Fruit fly (Drosophila melanogaster) whole organism, embryonic: ENCODE measurements around the gene CG6693.

Experiments
- Abd-B ChIP-seq: fragments of 200-800 bp; sonication (Bioruptor generic); optimal IDR thresholded peaks from 2 replicates; lab custom pipeline; 2018; ENCODE audit warnings: missing biosample characterization, mild to moderate bottlenecking, missing genetic modification characterization, moderate library complexity
- Ada2b ChIP-seq: fragments of 200-800 bp; sonication (Bioruptor generic); IDR thresholded peaks from 2 replicates; pipeline ENCODE4 v1.3.6; 2022; ENCODE audit warnings: missing biosample characterization, missing genetic modification characterization
- B-H2 ChIP-seq: fragments of 200-800 bp; sonication (Bioruptor generic); optimal IDR thresholded peaks from 2 replicates; lab custom pipeline; 2018; ENCODE audit warnings: missing biosample characterization, mild to moderate bottlenecking, missing genetic modification characterization
- CG10267 ChIP-seq: fragments of 200-800 bp; sonication (Bioruptor generic); optimal IDR thresholded peaks from 2 replicates; lab custom pipeline; 2018; ENCODE audit warnings: missing biosample characterization, mild to moderate bottlenecking, missing genetic modification characterization, moderate library complexity
- CG11398 ChIP-seq: fragments of 200-800 bp; sonication (Bioruptor generic); optimal IDR thresholded peaks from 2 replicates; lab custom pipeline; 2016; ENCODE audit warnings: missing biosample characterization, missing genetic modification characterization
- CG11695 ChIP-seq: fragments of 200-800 bp; sonication (Bioruptor generic); IDR thresholded peaks from 3 replicates; pipeline ENCODE4 v1.3.6; 2022; ENCODE audit warnings: missing biosample characterization, missing genetic modification characterization
- CG13123 ChIP-seq: fragments of 200-800 bp; sonication (Bioruptor generic); optimal IDR thresholded peaks from 2 replicates; lab custom pipeline; 2016; ENCODE audit warnings: missing biosample characterization, missing genetic modification characterization
- CG13296 ChIP-seq: fragments of 200-800 bp; sonication (Bioruptor generic); optimal IDR thresholded peaks from 3 replicates; lab custom pipeline; 2018; ENCODE audit warnings: missing biosample characterization, mild to moderate bottlenecking, missing genetic modification characterization
- CG13624 ChIP-seq: fragments of 200-800 bp; sonication (Bioruptor generic); optimal IDR thresholded peaks from 2 replicates; lab custom pipeline; 2016; ENCODE audit warnings: missing biosample characterization, missing genetic modification characterization
- CG1602 ChIP-seq: fragments of 200-800 bp; sonication (Bioruptor generic); optimal IDR thresholded peaks from 3 replicates; lab custom pipeline; 2016; ENCODE audit warnings: missing biosample characterization, missing genetic modification characterization
- CG1603 ChIP-seq: fragments of 200-800 bp; sonication (Bioruptor generic); optimal IDR thresholded peaks from 2 replicates; lab custom pipeline; 2019; ENCODE audit warnings: missing biosample characterization, mild to moderate bottlenecking, missing genetic modification characterization, moderate library complexity
- CG17385 ChIP-seq: fragments of 200-800 bp; sonication (Bioruptor generic); optimal IDR thresholded peaks from 3 replicates; lab custom pipeline; 2018; ENCODE audit warnings: missing biosample characterization, mild to moderate bottlenecking, missing genetic modification characterization
- CG2116 ChIP-seq: fragments of 200-800 bp; sonication (Bioruptor generic); optimal IDR thresholded peaks from 3 replicates; lab custom pipeline; 2018; ENCODE audit warnings: missing biosample characterization, mild to moderate bottlenecking, missing genetic modification characterization
- CG2199 ChIP-seq: fragments of 200-800 bp; sonication (Bioruptor generic); IDR thresholded peaks from 3 replicates; pipeline ENCODE4 v1.3.6; 2022; ENCODE audit warnings: missing biosample characterization, missing genetic modification characterization
- CG4360 ChIP-seq: fragments of 200-800 bp; sonication (Bioruptor generic); IDR thresholded peaks from 2 replicates; pipeline ENCODE4 v1.3.6; 2022; ENCODE audit warnings: missing biosample characterization, missing genetic modification characterization
- CG5953 ChIP-seq: fragments of 200-800 bp; sonication (Bioruptor generic); IDR thresholded peaks from 2 replicates; pipeline ENCODE4 v1.3.6; 2022; ENCODE audit warnings: missing biosample characterization, missing genetic modification characterization
- CG8944 ChIP-seq: fragments of 200-800 bp; sonication (Bioruptor generic); optimal IDR thresholded peaks from 3 replicates; lab custom pipeline; 2016; ENCODE audit warnings: missing biosample characterization, missing genetic modification characterization
- E2f2 ChIP-seq: fragments of 200-800 bp; sonication (Bioruptor generic); IDR thresholded peaks from 2 replicates; pipeline ENCODE4 v1.3.6; 2022; ENCODE audit warnings: missing biosample characterization, missing genetic modification characterization
- Elba2 ChIP-seq: fragments of 200-800 bp; sonication (Bioruptor generic); optimal IDR thresholded peaks from 3 replicates; lab custom pipeline; 2016; ENCODE audit warnings: missing biosample characterization, missing genetic modification characterization
- H2.0 ChIP-seq: fragments of 200-800 bp; sonication (Bioruptor generic); IDR thresholded peaks from 2 replicates; pipeline ENCODE4 v1.3.6; 2022; ENCODE audit warnings: missing biosample characterization, missing genetic modification characterization
- HHEX ChIP-seq: fragments of 200-800 bp; sonication (Bioruptor generic); optimal IDR thresholded peaks from 3 replicates; lab custom pipeline; 2017; ENCODE audit warnings: missing biosample characterization, mild to moderate bottlenecking, missing genetic modification characterization, missing genetic modification reagents
- HLH54F ChIP-seq: fragments of 200-800 bp; sonication (Bioruptor generic); optimal IDR thresholded peaks from 3 replicates; lab custom pipeline; 2016; ENCODE audit warnings: missing biosample characterization, missing genetic modification characterization
- Hmr ChIP-seq: fragments of 200-800 bp; sonication (Bioruptor generic); optimal IDR thresholded peaks from 3 replicates; lab custom pipeline; 2017; ENCODE audit warnings: mild to moderate bottlenecking, missing biosample characterization, missing genetic modification reagents, missing genetic modification characterization
- PHDP ChIP-seq: fragments of 200-800 bp; sonication (Bioruptor generic); optimal IDR thresholded peaks from 3 replicates; lab custom pipeline; 2018; ENCODE audit warnings: missing biosample characterization, mild to moderate bottlenecking, missing genetic modification characterization, moderate library complexity
- Poxn ChIP-seq: fragments of 200-800 bp; sonication (Bioruptor generic); IDR thresholded peaks from 2 replicates; pipeline ENCODE4 v1.3.6; 2022; ENCODE audit warnings: missing biosample characterization, missing genetic modification characterization
- Rx ChIP-seq: fragments of 200-800 bp; sonication (Bioruptor generic); IDR thresholded peaks from 2 replicates; pipeline ENCODE4 v1.3.6; 2022; ENCODE audit warnings: missing biosample characterization, missing genetic modification characterization
- Six4 ChIP-seq: fragments of 200-800 bp; sonication (Bioruptor generic); optimal IDR thresholded peaks from 2 replicates; lab custom pipeline; 2016; ENCODE audit warnings: missing biosample characterization, missing genetic modification characterization
- Sry-δ ChIP-seq: fragments of 200-800 bp; sonication (Bioruptor generic); optimal IDR thresholded peaks from 2 replicates; lab custom pipeline; 2016; ENCODE audit warnings: missing biosample characterization, missing genetic modification characterization
- ac ChIP-seq: fragments of 200-800 bp; sonication (Bioruptor generic); optimal IDR thresholded peaks from 3 replicates; lab custom pipeline; 2017; ENCODE audit warnings: missing biosample characterization, mild to moderate bottlenecking, missing genetic modification characterization
- ap ChIP-seq: fragments of 200-800 bp; sonication (Bioruptor generic); IDR thresholded peaks from 2 replicates; pipeline ENCODE4 v1.3.6; 2022; ENCODE audit warnings: missing biosample characterization, missing genetic modification characterization
- cad ChIP-seq: fragments of >200 bp; optimal IDR thresholded peaks from 2 replicates; lab custom pipeline; 2017; ENCODE audit warnings: missing biosample characterization, missing genetic modification characterization
- caup ChIP-seq: fragments of 200-800 bp; sonication (Bioruptor generic); optimal IDR thresholded peaks from 3 replicates; lab custom pipeline; 2017; ENCODE audit warnings: missing biosample characterization, mild to moderate bottlenecking, missing genetic modification characterization, moderate library complexity; ENCODE audit not compliant: severe bottlenecking
- cwo ChIP-seq: fragments of 200-800 bp; sonication (Bioruptor generic); optimal IDR thresholded peaks from 3 replicates; lab custom pipeline; 2017; ENCODE audit warnings: missing biosample characterization, missing genetic modification characterization, mild to moderate bottlenecking, moderate library complexity, missing genetic modification reagents
- dm ChIP-seq: fragments of 200-800 bp; sonication (Bioruptor generic); optimal IDR thresholded peaks from 3 replicates; lab custom pipeline; 2016; ENCODE audit warnings: missing biosample characterization, missing genetic modification characterization
- en ChIP-seq: fragments of 200-800 bp; sonication (Bioruptor generic); optimal IDR thresholded peaks from 2 replicates; lab custom pipeline; 2016; ENCODE audit warnings: missing biosample characterization, missing genetic modification characterization
- grn ChIP-seq: fragments of 200-800 bp; sonication (Bioruptor generic); optimal IDR thresholded peaks from 3 replicates; lab custom pipeline; 2017; ENCODE audit warnings: missing biosample characterization, missing genetic modification characterization
- gt ChIP-seq: fragments of 200-800 bp; sonication (Bioruptor generic); IDR thresholded peaks from 2 replicates; pipeline ENCODE4 v1.3.6; 2022; ENCODE audit warnings: missing biosample characterization, missing genetic modification characterization
- odd ChIP-seq: fragments of 200-800 bp; sonication (Bioruptor generic); optimal IDR thresholded peaks from 2 replicates; lab custom pipeline; 2017; ENCODE audit warnings: missing biosample characterization, mild to moderate bottlenecking, missing genetic modification characterization
- pb ChIP-seq: fragments of 200-800 bp; sonication (Bioruptor generic); optimal IDR thresholded peaks from 3 replicates; lab custom pipeline; 2016; ENCODE audit warnings: missing biosample characterization, missing genetic modification characterization
- phol ChIP-seq: fragments of 200-800 bp; sonication (Bioruptor generic); optimal IDR thresholded peaks from 3 replicates; lab custom pipeline; 2018; ENCODE audit warnings: missing biosample characterization, mild to moderate bottlenecking, missing genetic modification characterization, moderate library complexity
- pum ChIP-seq: fragments of 200-800 bp; sonication (Bioruptor generic); optimal IDR thresholded peaks from 2 replicates; lab custom pipeline; 2016; ENCODE audit warnings: missing biosample characterization, missing genetic modification characterization
- salm ChIP-seq: fragments of 200-800 bp; sonication (Bioruptor generic); optimal IDR thresholded peaks from 2 replicates; lab custom pipeline; 2018; ENCODE audit warnings: missing biosample characterization, mild to moderate bottlenecking, missing genetic modification characterization
- scrt ChIP-seq: fragments of 200-800 bp; sonication (Bioruptor generic); optimal IDR thresholded peaks from 2 replicates; lab custom pipeline; 2018; ENCODE audit warnings: missing biosample characterization, mild to moderate bottlenecking, missing genetic modification characterization, moderate library complexity
- seq ChIP-seq: fragments of 200-800 bp; sonication (Bioruptor generic); IDR thresholded peaks from 2 replicates; pipeline ENCODE4 v1.3.6; 2022; ENCODE audit warnings: missing biosample characterization, missing genetic modification characterization
- shn ChIP-seq: fragments of 200-800 bp; sonication (Bioruptor generic); optimal IDR thresholded peaks from 3 replicates; lab custom pipeline; 2016; ENCODE audit warnings: missing biosample characterization, missing genetic modification characterization
- sisA ChIP-seq: fragments of 200-800 bp; sonication (Bioruptor generic); IDR thresholded peaks from 2 replicates; pipeline ENCODE4 v1.3.6; 2022; ENCODE audit warnings: missing biosample characterization, missing genetic modification characterization
- sna ChIP-seq: fragments of 200-800 bp; sonication (Bioruptor generic); IDR thresholded peaks from 2 replicates; pipeline ENCODE4 v1.3.6; 2022; ENCODE audit warnings: missing biosample characterization, missing genetic modification characterization; ENCODE audit not compliant: partially characterized antibody
- tgo ChIP-seq: fragments of 200-800 bp; sonication (Bioruptor generic); IDR thresholded peaks from 3 replicates; pipeline ENCODE4 v1.3.6; 2022; ENCODE audit warnings: missing biosample characterization, missing genetic modification characterization
- tll ChIP-seq, 2 experiments: fragments of 200-800 bp in 1 of 2; fragments of >200 bp in 1 of 2; sonication (Bioruptor generic) in 1 of 2; optimal IDR thresholded peaks; 2 replicates each; lab custom pipeline; 2017 to 2019; ENCODE audit warnings: missing biosample characterization in 2 of 2, missing genetic modification characterization in 2 of 2, mild to moderate bottlenecking in 1 of 2, moderate library complexity in 1 of 2
- toy ChIP-seq: fragments of 200-800 bp; sonication (Bioruptor generic); IDR thresholded peaks from 2 replicates; pipeline ENCODE4 v1.3.6; 2022; ENCODE audit warnings: missing biosample characterization, missing genetic modification characterization

The CG6693 gene

DNA sequence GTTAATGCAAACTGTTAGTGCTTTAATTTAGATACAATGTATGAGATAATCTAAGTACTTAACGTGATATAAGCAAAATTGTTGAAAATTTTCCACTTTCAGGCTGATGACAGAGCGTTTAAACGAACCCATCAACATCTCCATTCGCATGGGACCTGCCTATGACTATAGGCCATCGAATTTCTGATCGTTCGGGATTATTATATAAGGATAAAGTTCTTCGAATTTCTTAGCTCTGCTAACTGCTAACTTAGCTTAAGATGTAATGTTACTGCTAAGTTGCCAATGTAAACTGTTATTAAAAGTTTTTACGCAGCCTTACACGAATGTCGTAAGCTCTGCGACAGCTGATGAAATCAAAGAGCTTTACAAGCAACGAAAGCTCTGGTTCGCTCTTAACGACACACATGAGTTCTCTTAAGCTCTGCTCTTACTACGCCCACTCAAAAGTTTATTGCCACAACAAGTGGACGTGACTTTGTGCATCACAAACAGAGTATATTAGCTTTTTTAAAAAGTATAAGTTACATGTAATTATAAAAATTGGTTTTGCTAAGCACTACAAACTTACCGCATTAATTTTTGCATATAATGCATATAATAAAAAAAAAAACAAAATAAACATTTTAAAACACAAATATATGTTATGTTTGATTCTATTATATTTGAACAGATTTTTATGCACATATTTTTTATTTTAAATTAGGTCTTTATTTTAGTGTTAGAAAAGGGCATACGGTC lies 24.6 kb downstream of the CG6693 start (continued):
- TF ChIP-seq phol (peak; percentile 99), gt (peak; percentile 96), toy (GFP tag; lab: Robert Waterston, UW) (peak; percentile 93), Ada2b (GFP tag; lab: Robert Waterston, UW) (peak; percentile 97), tll (GFP tag; optimal IDR thresholded peaks at IDR 0.05; lab: Kevin White, UChicago) (peak in 1 of 2 experiments; percentile 81), shn (peak; percentile 82), Six4 (GFP tag; lab: Kevin White, UChicago) (peak; percentile 98), dm (GFP tag; lab: Kevin White, UChicago) (peak; percentile 82), CG13296 (GFP tag; lab: Kevin White, UChicago) (peak; percentile 99), CG13624 (GFP tag; lab: Kevin White, UChicago) (peak; percentile 97), CG2116 (peak; percentile 79), Hmr (GFP tag; lab: Kevin White, UChicago) (peak; percentile 99), Abd-B (GFP tag; lab: Kevin White, UChicago) (peak; percentile 100), CG4360 (peak; percentile 70), CG10267 (tag; lab: Kevin White, UChicago) (peak; percentile 96), scrt (GFP tag; lab: Kevin White, UChicago) (peak; percentile 99), CG1602 (GFP tag; lab: Kevin White, UChicago) (peak; percentile 97), Elba2 (GFP tag; lab: Kevin White, UChicago) (no peak), CG17385 (GFP tag; lab: Kevin White, UChicago) (peak; percentile 96), H2.0 (GFP tag; lab: Robert Waterston, UW) (peak; percentile 96), CG11695 (GFP tag; lab: Robert Waterston, UW) (peak; percentile 99), CG2199 (GFP tag; lab: Robert Waterston, UW) (peak; percentile 96), Sry-δ (GFP tag; lab: Kevin White, UChicago) (peak; percentile 17), ac (GFP tag; lab: Kevin White, UChicago) (peak; percentile 60), salm (tag; lab: Kevin White, UChicago) (peak; percentile 97), CG13123 (GFP tag; lab: Kevin White, UChicago) (peak; percentile 94), cad (GFP tag; lab: Kevin White, UChicago) (no peak), caup (GFP tag; lab: Kevin White, UChicago) (peak; percentile 98), tgo (GFP tag; lab: Robert Waterston, UW) (peak; percentile 99), sisA (GFP tag; lab: Robert Waterston, UW) (peak; percentile 99), HLH54F (GFP tag; lab: Kevin White, UChicago) (peak; percentile 92), cwo (GFP tag; lab: Kevin White, UChicago) (peak; percentile 98), en (peak; percentile 31), E2f2 (GFP tag; lab: Robert Waterston, UW) (peak; percentile 87), pb (GFP tag; lab: Kevin White, UChicago) (no peak), PHDP (peak; percentile 99), odd (GFP tag; lab: Kevin White, UChicago) (peak; percentile 98), grn (no peak), CG8944 (GFP tag; lab: Kevin White, UChicago) (peak; percentile 78), HHEX (peak; percentile 98), seq (GFP tag; lab: Robert Waterston, UW) (peak; percentile 98), B-H2 (GFP tag; lab: Kevin White, UChicago) (peak; percentile 93), CG11398 (GFP tag; lab: Kevin White, UChicago) (no peak), ap (GFP tag; lab: Robert Waterston, UW) (peak; percentile 97), Rx (peak; percentile 90), CG1603 (peak; percentile 61), CG5953 (GFP tag; lab: Robert Waterston, UW) (peak; percentile 96), Poxn (GFP tag; lab: Robert Waterston, UW) (peak; percentile 94), pum (GFP tag; lab: Kevin White, UChicago) (peak; percentile 82), sna (GFP tag; lab: Robert Waterston, UW) (no peak)
